Worm (Caenorhabditis elegans) whole organism, L4/young adult: Measurements from ENCODE around the gene F07C6.3.

ENCODE experiments used
- W03F9.2 ChIP-seq: fragments of 150-350 bp; optimal IDR thresholded peaks from 2 replicates; lab custom pipeline; 2014; ENCODE audit warnings: missing biosample characterization, missing genetic modification characterization
- dao-5 ChIP-seq: sonication (generic microtip); optimal IDR thresholded peaks from 2 replicates; lab custom pipeline; 2016; ENCODE audit warnings: missing genotype, missing genetic modification characterization, moderate library complexity, missing compliant biosample characterization
- him-1 ChIP-seq: sonication (generic microtip); optimal IDR thresholded peaks from 2 replicates; lab custom pipeline; 2016; ENCODE audit warnings: missing genotype, missing genetic modification reagents, missing genetic modification characterization, missing compliant biosample characterization

DNA sequence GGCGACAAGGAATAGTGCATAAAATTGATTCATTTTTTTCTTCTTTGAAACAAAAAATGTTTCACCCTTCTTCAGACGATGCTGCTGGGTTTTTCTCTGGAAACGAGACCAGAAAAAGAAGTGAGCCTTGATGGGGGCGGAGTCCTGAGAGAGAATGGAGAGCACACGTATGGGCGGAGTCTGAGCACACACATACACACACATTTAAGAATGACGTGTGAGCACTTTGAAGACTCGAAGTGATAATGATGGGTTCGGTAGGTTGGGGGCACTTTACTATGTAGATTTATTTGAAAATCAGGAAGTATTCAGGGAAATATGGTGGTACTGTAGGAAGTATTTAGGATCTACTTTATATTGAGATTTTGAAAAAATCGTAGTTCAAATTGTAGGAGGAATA, 31.6 kb upstream of the F07C6.3 start, which contains the start of gene flp-9:
- no peak for TF ChIP-seq him-1
- no peak for TF ChIP-seq dao-5
- no peak for TF ChIP-seq W03F9.2 (tag; lab: Kevin White, UChicago)
